Fruit fly (Drosophila melanogaster) whole organism: ENCODE results near the gene CG13069.
A peak's percentile ranks its signal among the peaks of the same experiment; 100 is the strongest.

Experiments used
- CG8478 ChIP-seq: fragments of >200 bp; optimal IDR thresholded peaks from 2 replicates; lab custom pipeline; 2018; ENCODE audit warnings: inconsistent platforms
- Dll ChIP-seq: fragments of >200 bp; optimal IDR thresholded peaks from 2 replicates; lab custom pipeline; 2017
- EcR ChIP-seq, 2 experiments: fragments of >200 bp; optimal IDR thresholded peaks; 2 replicates each; lab custom pipeline; 2017; ENCODE audit warnings: missing biosample characterization in 2 of 2, missing genetic modification characterization in 2 of 2, missing genetic modification reagents in 2 of 2
- pan ChIP-seq: fragments of >200 bp; optimal IDR thresholded peaks from 2 replicates; lab custom pipeline; 2017
- psq ChIP-seq: fragments of >200 bp; optimal IDR thresholded peaks from 2 replicates; lab custom pipeline; 2017
- usp ChIP-seq: fragments of >200 bp; optimal IDR thresholded peaks from 2 replicates; lab custom pipeline; 2017; ENCODE audit warnings: missing biosample characterization, missing genetic modification characterization, mixed read lengths

Gene CG13069

DNA sequence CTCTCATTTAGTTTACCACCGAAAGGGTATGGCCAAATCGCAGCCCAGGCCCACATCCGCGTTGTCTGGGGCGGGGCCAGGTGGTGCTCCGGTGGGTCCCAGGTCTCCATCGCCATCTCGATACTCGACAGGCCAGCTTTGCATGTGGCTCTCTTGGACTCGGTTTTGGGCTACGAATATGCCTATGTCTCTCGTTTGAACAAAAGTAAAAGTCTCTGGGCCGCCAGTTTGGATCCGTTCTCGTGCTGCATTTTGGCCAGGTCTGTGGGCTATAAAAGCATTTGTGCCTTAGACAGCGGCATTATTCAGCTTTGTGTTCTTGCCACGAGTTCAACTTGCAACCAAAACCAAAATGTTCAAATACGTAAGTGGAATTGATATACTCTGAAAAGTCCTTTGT, 11.9 kb downstream of the CG13069 start, which contains the start of gene CG13065:
CG13065 (plus strand) TSS at position 301 of the 400 bp plus-strand sequence.
- no peak for TF ChIP-seq Dll
- TF ChIP-seq pan (lab: Kevin White, UChicago): no peak
- no peak for TF ChIP-seq CG8478 (lab: Kevin White, UChicago)
- no peak for TF ChIP-seq psq (lab: Kevin White, UChicago)
- TF ChIP-seq EcR (GFP tag; optimal IDR thresholded peaks at IDR 0.05; lab: Kevin White, UChicago): no peak
- no peak for TF ChIP-seq usp (GFP tag; lab: Kevin White, UChicago)

DNA sequence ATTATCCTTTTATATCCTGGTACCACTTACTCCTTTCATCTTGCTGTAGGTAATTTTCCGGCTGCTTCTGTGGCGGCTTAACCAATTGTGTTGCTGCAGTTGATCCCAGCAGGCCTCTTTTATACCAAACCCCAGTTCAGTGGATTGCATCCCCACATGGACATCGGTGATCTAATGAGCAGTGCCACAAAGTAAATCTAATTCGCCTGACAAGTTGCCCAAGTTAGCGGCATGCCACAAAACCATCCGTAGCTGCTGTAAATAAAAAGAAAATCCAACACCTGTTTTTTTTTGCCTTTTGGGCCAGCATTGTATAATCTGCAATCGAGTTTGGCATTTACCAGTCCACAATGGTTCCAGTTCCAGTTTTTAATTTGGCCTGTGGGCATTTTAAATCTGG, 14.0 kb downstream of the CG13069 start, which contains the start of gene CG13050:
CG13050 (minus strand) TSS at position 101 of the 400 bp plus-strand sequence.
- TF ChIP-seq Dll (no peak), CG8478 (lab: Kevin White, UChicago) (no peak), usp (GFP tag; lab: Kevin White, UChicago) (no peak), psq (lab: Kevin White, UChicago) (no peak), EcR (GFP tag; optimal IDR thresholded peaks at IDR 0.05; lab: Kevin White, UChicago) (no peak), pan (lab: Kevin White, UChicago) (no peak)

DNA sequence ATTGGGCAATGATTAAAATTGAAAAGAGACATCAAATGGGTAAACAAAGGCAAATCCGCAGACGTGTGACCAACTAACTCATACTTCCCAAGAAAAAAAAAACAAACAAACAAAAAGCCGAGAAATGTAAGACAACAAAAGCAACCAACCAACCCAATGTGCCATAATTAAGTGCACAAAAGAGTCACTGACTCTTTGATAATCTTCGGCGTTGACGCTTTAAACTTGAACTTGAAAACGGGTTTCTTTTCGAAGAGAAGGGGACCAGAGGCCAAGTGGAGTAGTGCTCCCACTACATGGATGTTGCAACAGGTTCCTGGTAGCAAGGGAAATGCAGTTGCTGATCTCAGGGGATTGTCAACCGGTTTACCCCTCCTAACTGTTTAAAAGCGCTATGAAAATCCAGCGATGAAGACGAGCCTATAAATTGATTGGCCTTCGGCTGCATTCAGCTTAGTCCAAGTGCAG, 14.8 kb downstream of the CG13069 start, which contains the start of gene CG13064:
CG13064 (plus strand) TSS at position 418 of the 468 bp plus-strand sequence.
- no peak for TF ChIP-seq Dll
- no peak for TF ChIP-seq psq (lab: Kevin White, UChicago)
- TF ChIP-seq EcR (GFP tag; optimal IDR thresholded peaks at IDR 0.05; lab: Kevin White, UChicago): peak in 1 of 2 experiments; percentile 54

DNA sequence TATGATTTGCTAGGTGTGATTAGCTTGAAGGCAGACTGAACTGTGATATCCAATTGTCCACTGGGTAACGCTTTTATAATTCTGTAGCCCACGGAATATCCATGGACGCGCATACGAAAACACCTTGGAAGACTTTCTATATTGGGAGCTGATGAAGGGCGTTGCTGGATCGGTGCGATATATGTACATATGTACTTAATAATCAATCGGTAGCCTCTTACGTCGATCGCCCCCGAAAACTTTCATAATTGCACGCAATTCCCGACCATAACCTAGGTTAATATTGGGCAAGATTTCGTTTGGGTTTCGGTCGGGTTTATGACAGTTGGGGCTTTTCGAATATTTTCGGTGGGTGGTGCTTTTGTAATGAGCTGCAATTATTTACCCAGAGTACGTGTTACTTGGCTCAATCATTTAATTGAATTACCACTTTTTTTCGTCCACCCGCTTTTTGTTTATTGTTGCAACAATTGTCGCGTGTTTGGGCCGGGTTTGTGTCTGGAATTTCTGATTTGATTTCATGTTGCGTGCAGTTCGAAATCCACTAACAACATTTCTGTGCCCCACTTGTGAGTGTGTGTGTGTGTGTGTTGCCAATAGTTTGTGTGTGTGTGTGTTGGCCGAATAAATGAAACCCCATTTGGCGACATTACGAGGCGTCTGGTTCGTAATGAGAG, 16.8 kb downstream of the CG13069 start, which contains the start of gene CG13049:
CG13049 (minus strand) TSS at position 51 of the 677 bp plus-strand sequence.
- TF ChIP-seq psq (lab: Kevin White, UChicago) (no peak), CG8478 (lab: Kevin White, UChicago) (no peak), usp (GFP tag; lab: Kevin White, UChicago) (no peak), EcR (GFP tag; optimal IDR thresholded peaks at IDR 0.05; lab: Kevin White, UChicago) (no peak), Dll (no peak), pan (lab: Kevin White, UChicago) (no peak)

DNA sequence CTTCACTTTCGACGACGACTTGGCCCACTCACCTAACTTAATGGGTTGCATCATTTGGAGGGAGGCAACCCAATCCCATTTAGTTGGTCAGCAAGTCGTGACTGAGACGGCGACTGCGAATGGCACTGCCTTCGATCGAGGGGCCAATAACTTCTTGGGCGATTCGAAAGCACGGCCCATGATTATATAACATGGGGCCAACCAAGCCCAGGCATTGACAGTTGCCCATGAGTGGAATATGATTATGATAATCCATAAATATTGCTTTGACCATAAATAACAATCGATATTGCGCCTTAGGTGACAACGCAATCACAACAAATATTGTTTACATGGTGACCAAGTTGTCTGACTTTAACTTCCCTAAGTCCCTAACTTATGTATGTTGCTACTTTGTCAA, 18.6 kb downstream of the CG13069 start, which contains the start of gene CG13048:
CG13048 (minus strand) TSS at position 101 of the 400 bp plus-strand sequence.
- TF ChIP-seq Dll: no peak
- TF ChIP-seq pan (lab: Kevin White, UChicago): no peak
- TF ChIP-seq usp (GFP tag; lab: Kevin White, UChicago): no peak
- TF ChIP-seq EcR (GFP tag; optimal IDR thresholded peaks at IDR 0.05; lab: Kevin White, UChicago): no peak
- TF ChIP-seq psq (lab: Kevin White, UChicago): no peak
- TF ChIP-seq CG8478 (lab: Kevin White, UChicago): no peak

DNA sequence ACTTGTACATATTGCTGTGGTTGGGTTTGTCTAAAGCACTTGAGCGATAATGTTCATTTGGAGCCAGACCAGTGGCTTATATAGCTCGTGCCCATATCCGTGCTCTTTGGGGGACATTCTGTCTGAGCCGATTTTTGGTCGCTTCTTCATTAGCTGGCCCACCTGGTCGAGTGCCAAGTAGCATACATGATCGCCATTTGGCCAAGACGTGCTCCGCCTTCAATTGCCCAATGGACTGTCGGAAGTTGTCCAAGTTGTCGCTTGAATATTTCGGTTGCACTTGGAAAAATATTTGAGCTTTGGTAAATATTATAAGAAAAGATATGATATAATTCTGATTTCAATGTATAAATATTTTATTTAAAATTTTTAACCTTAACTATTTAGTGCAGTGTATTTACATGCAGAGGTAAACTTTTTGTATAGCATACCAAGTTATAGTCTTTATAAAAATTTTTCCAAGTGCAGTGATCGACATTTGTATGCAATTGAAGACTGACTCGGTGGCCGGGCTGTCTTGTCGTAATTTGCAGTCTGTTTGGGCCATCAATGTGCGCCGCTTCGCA, 20.2 kb downstream of the CG13069 start, which contains the start of gene CG13047:
CG13047 (minus strand) TSS at position 51 of the 566 bp plus-strand sequence.
- TF ChIP-seq CG8478 (lab: Kevin White, UChicago) (no peak), EcR (GFP tag; optimal IDR thresholded peaks at IDR 0.05; lab: Kevin White, UChicago) (no peak), psq (lab: Kevin White, UChicago) (no peak), usp (GFP tag; lab: Kevin White, UChicago) (no peak), pan (lab: Kevin White, UChicago) (no peak), Dll (no peak)

DNA sequence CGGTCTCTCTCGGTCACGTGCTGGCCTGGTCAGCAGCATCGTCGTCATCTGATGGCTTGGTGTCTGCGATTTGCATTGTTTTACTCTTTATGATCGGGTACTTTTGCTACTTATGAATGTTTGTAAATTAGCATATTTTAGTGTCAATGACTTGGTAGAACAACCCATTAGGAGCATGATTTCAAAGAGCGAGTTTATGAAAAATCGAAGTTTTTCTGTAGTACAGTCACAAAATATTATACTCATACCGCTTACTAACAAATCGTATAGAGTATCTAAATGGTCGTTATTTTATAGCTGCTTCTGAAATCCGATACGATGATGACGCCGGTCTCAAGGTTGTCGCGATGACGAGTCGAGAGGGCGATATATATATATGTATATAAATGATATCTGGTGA, 21.1 kb downstream of the CG13069 start:
- TF ChIP-seq psq (lab: Kevin White, UChicago): no peak
- TF ChIP-seq pan (lab: Kevin White, UChicago): no peak
- TF ChIP-seq EcR (GFP tag; optimal IDR thresholded peaks at IDR 0.05; lab: Kevin White, UChicago): no peak
- no peak for TF ChIP-seq usp (GFP tag; lab: Kevin White, UChicago)
- no peak for TF ChIP-seq CG8478 (lab: Kevin White, UChicago)
- TF ChIP-seq Dll: no peak

DNA sequence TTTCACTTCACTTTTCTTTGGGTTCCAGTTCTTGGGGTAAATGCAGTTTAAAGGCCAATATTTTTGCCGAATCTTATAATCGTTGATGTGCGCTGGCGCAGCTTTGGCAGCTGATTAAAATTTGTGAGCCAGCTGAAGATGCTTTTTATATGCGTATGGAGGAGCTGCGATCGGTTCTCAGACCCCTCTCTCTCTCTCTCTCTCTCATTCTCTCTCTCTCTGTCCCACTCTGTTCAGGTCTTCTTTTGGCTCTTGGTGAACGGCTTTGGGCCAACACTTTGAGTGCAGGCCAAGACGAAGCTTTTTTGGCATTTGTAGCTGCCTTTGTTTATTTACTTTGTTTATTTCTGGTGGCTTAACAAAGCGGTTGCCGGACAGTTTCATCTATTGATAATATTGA, 23.1 kb downstream of the CG13069 start, which contains the start of gene CG13046:
CG13046 (minus strand) TSS at position 101 of the 400 bp plus-strand sequence.
- no peak for TF ChIP-seq EcR (GFP tag; optimal IDR thresholded peaks at IDR 0.05; lab: Kevin White, UChicago)
- no peak for TF ChIP-seq pan (lab: Kevin White, UChicago)
- TF ChIP-seq psq (lab: Kevin White, UChicago): no peak
- TF ChIP-seq usp (GFP tag; lab: Kevin White, UChicago): no peak
- TF ChIP-seq CG8478 (lab: Kevin White, UChicago): no peak
- TF ChIP-seq Dll: no peak

DNA sequence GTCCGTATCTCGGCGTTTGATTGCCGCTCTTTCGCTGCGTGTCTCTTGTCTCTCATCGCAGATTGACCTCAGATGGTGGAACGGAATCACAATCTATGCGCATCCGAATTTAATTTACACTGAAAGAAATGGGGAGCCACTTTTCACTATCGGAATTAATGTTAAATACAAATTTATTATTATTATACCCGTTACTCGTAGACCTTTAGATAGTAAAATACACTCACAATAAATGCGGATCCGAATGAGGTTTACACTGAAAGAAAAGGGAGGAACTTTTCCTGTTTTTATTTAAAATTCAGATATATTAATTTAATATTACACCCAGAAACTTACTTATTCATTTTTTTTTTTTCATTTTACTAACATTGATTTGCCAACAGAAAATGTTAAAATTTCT, 23.9 kb downstream of the CG13069 start:
- TF ChIP-seq Dll (no peak), usp (GFP tag; lab: Kevin White, UChicago) (no peak), pan (lab: Kevin White, UChicago) (no peak), CG8478 (lab: Kevin White, UChicago) (no peak), EcR (GFP tag; optimal IDR thresholded peaks at IDR 0.05; lab: Kevin White, UChicago) (no peak), psq (lab: Kevin White, UChicago) (no peak)

DNA sequence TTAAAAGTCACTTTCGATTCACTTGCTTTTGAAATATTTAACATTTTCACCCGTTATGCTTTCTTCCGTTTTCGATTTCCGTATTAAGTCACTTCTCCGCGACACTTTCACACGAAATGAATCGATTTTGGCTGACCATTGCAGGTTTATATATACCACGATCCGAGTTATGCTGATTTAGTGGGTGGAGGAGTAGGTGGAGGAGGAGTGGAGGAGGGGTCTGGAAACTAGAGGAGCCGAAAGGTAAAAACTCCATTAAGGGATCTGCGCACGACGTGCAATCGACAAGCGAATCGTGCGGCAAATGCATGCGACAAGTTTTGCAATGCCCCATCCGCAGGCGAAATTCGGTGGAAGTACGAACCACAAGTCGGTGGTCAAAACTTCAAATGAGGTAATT, 25.7 kb downstream of the CG13069 start, which contains the start of gene CG13045:
CG13045 (minus strand) TSS at position 101 of the 400 bp plus-strand sequence.
- TF ChIP-seq CG8478 (lab: Kevin White, UChicago) (no peak), usp (GFP tag; lab: Kevin White, UChicago) (no peak), pan (lab: Kevin White, UChicago) (no peak), Dll (no peak), EcR (GFP tag; optimal IDR thresholded peaks at IDR 0.05; lab: Kevin White, UChicago) (no peak), psq (lab: Kevin White, UChicago) (no peak)

DNA sequence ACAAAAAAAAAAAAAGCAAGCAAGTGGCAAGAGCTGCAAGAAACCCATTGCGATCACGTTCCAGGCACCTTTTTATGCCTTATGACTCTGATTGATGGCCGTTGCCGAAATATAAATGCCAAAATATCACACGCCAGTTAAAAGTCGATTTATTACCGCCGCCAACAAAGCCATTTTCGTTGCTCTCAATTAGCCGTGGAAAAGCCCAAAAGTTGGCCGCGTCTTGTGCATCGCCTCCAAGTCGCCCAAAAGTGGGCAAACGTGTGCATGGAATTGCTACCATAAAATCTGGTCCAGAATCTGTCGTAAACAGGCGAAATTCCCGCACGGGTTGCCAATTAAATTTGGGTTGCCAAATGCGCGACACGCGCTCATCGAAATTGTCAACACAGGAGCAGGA, 26.5 kb downstream of the CG13069 start:
- no peak for TF ChIP-seq EcR (GFP tag; optimal IDR thresholded peaks at IDR 0.05; lab: Kevin White, UChicago)
- no peak for TF ChIP-seq usp (GFP tag; lab: Kevin White, UChicago)
- TF ChIP-seq psq (lab: Kevin White, UChicago): no peak
- TF ChIP-seq pan (lab: Kevin White, UChicago): no peak
